Fruit fly (Drosophila melanogaster): ENCODE results near the gene Erk7.

dm6 chrX:9250161-9250831, 17.2 kb downstream of the Erk7 start, which contains the start of gene CG17754:
- TF ChIP-seq psq (GFP tag; optimal IDR thresholded peaks at IDR 0.05) (no peak), fru (GFP tag; optimal IDR thresholded peaks at IDR 0.05) (peak; percentile 7), Sp1 (GFP tag; optimal IDR thresholded peaks at IDR 0.05) (peak; percentile 14), Abd-B (GFP tag; optimal IDR thresholded peaks at IDR 0.05) (no peak), brk (GFP tag; optimal IDR thresholded peaks at IDR 0.05) (no peak), Dfd (GFP tag; optimal IDR thresholded peaks at IDR 0.05) (no peak), GATAd (GFP tag; optimal IDR thresholded peaks at IDR 0.05) (no peak), sage (GFP tag; optimal IDR thresholded peaks at IDR 0.05) (no peak), pan (optimal IDR thresholded peaks at IDR 0.05) (no peak)
